Worm (Caenorhabditis elegans) whole organism, L4 larva: ENCODE results near the gene col-101.

Experiments
- F26F4.8 ChIP-seq: fragments of 200-800 bp; sonication (Bioruptor generic); conservative IDR thresholded peaks from 2 replicates; pipeline ENCODE4 v1.3.6; 2022; ENCODE audit warnings: missing genetic modification characterization, missing compliant biosample characterization
- F49E8.2 ChIP-seq: sonication (generic microtip); optimal IDR thresholded peaks from 2 replicates; lab custom pipeline; 2016; ENCODE audit warnings: missing compliant biosample characterization, mild to moderate bottlenecking, missing genetic modification characterization, borderline replicate concordance
- R02D3.7 ChIP-seq: fragments of 150-350 bp; sonication (generic microtip); optimal IDR thresholded peaks from 3 replicates; lab custom pipeline; 2014; ENCODE audit warnings: missing biosample characterization, missing genetic modification characterization
- T20F7.1 ChIP-seq: fragments of 200-800 bp; sonication (Bioruptor generic); optimal IDR thresholded peaks from 2 replicates; lab custom pipeline; 2018; ENCODE audit warnings: mild to moderate bottlenecking, missing genetic modification characterization, missing compliant biosample characterization
- T26A8.4 ChIP-seq: fragments of 200-800 bp; sonication (Bioruptor generic); IDR thresholded peaks from 2 replicates; pipeline ENCODE4 v1.3.6; 2022; ENCODE audit warnings: missing genetic modification characterization, missing compliant biosample characterization
- Y105C5A.15 ChIP-seq: fragments of 200-800 bp; sonication (Bioruptor generic); IDR thresholded peaks from 2 replicates; pipeline ENCODE4 v1.3.6; 2022; ENCODE audit warnings: missing genetic modification characterization, missing compliant biosample characterization
- Y5F2A.4 ChIP-seq: fragments of 200-800 bp; sonication (Bioruptor generic); optimal IDR thresholded peaks from 2 replicates; lab custom pipeline; 2018; ENCODE audit warnings: mild to moderate bottlenecking, missing genetic modification characterization, missing compliant biosample characterization
- Y75B8A.6 ChIP-seq: fragments of 200-800 bp; sonication (Bioruptor generic); IDR thresholded peaks from 2 replicates; pipeline ENCODE4 v1.3.6; 2022; ENCODE audit warnings: missing genetic modification reagents, missing genetic modification characterization, missing compliant biosample characterization
- ZK337.2 ChIP-seq: fragments of 200-800 bp; sonication (Bioruptor generic); IDR thresholded peaks from 2 replicates; pipeline ENCODE4 v1.3.6; 2022; ENCODE audit warnings: missing genetic modification reagents, missing genetic modification characterization, missing compliant biosample characterization
- ZK546.5 ChIP-seq, 2 experiments: sonication (generic microtip); optimal IDR thresholded peaks; 2 replicates each; lab custom pipeline; 2017; ENCODE audit warnings: missing biosample characterization in 2 of 2, missing genetic modification characterization in 2 of 2
- aha-1 ChIP-seq: fragments of 150-350 bp; peaks from one replicate; lab custom pipeline; 2014; ENCODE audit warnings: missing biosample characterization, missing genetic modification characterization
- ama-1 ChIP-seq: fragments of 150-350 bp; optimal IDR thresholded peaks from 2 replicates; lab custom pipeline; 2014; ENCODE audit warnings: inconsistent platforms, mixed read lengths
- arid-1 ChIP-seq: fragments of 200-800 bp; sonication (Bioruptor generic); conservative IDR thresholded peaks from 2 replicates; pipeline ENCODE4 v1.3.6; 2022; ENCODE audit warnings: missing genetic modification reagents, missing genetic modification characterization, missing compliant biosample characterization
- attf-4 ChIP-seq: sonication (generic microtip); optimal IDR thresholded peaks from 3 replicates; lab custom pipeline; 2017; ENCODE audit warnings: missing biosample characterization, missing genetic modification characterization
- ceh-62 ChIP-seq: sonication (generic microtip); optimal IDR thresholded peaks from 2 replicates; lab custom pipeline; 2017; ENCODE audit warnings: missing biosample characterization, missing genetic modification characterization
- ces-1 ChIP-seq: fragments of 150-350 bp; sonication (generic microtip); optimal IDR thresholded peaks from 4 replicates; lab custom pipeline; 2014; ENCODE audit warnings: missing biosample characterization, missing genetic modification reagents, missing genetic modification characterization
- ctbp-1 ChIP-seq: fragments of 200-800 bp; sonication (Bioruptor generic); IDR thresholded peaks from 2 replicates; pipeline ENCODE4 v1.3.6; 2022; ENCODE audit warnings: missing genetic modification reagents, missing genetic modification characterization, missing compliant biosample characterization
- daf-19 ChIP-seq: fragments of 200-800 bp; sonication (Bioruptor generic); conservative IDR thresholded peaks from 2 replicates; pipeline ENCODE4 v1.3.6; 2022; ENCODE audit warnings: missing genetic modification characterization, missing compliant biosample characterization
- daf-8 ChIP-seq: fragments of 200-800 bp; sonication (Bioruptor generic); IDR thresholded peaks from 2 replicates; pipeline ENCODE4 v1.3.6; 2022; ENCODE audit warnings: missing genetic modification characterization, missing compliant biosample characterization
- dmd-6 ChIP-seq: fragments of 200-800 bp; sonication (Bioruptor generic); IDR thresholded peaks from 2 replicates; pipeline ENCODE4 v1.3.6; 2022; ENCODE audit warnings: missing genetic modification reagents, missing genetic modification characterization, missing compliant biosample characterization
- dmd-9 ChIP-seq: fragments of 200-800 bp; sonication (Bioruptor generic); IDR thresholded peaks from 2 replicates; pipeline ENCODE4 v1.3.6; 2022; ENCODE audit warnings: missing genetic modification reagents, missing genetic modification characterization, missing compliant biosample characterization
- dpl-1 ChIP-seq: fragments of 150-350 bp; optimal IDR thresholded peaks from 2 replicates; lab custom pipeline; 2014; ENCODE audit warnings: missing biosample characterization, missing genetic modification reagents, missing genetic modification characterization
- dve-1 ChIP-seq: sonication (generic microtip); optimal IDR thresholded peaks from 2 replicates; lab custom pipeline; 2017; ENCODE audit warnings: antibody characterized with exemption, mild to moderate bottlenecking, missing genetic modification characterization, missing compliant biosample characterization; ENCODE audit not compliant: insufficient read depth
- egl-27 ChIP-seq: sonication (generic microtip); optimal IDR thresholded peaks from 3 replicates; lab custom pipeline; 2017; ENCODE audit warnings: missing biosample characterization, missing genetic modification reagents, missing genetic modification characterization
- egl-43 ChIP-seq: fragments of 200-800 bp; sonication (Bioruptor generic); IDR thresholded peaks from 2 replicates; pipeline ENCODE4 v1.3.6; 2022; ENCODE audit warnings: missing genetic modification reagents, missing genetic modification characterization, missing compliant biosample characterization
- gei-8 ChIP-seq: fragments of 200-800 bp; sonication (Bioruptor generic); optimal IDR thresholded peaks from 2 replicates; lab custom pipeline; 2018; ENCODE audit warnings: mild to moderate bottlenecking, missing genetic modification characterization, missing compliant biosample characterization
- hif-1 ChIP-seq, 2 experiments: sonication (generic microtip); optimal IDR thresholded peaks; 2 replicates each; lab custom pipeline; 2016 to 2017; ENCODE audit warnings: missing compliant biosample characterization in 2 of 2, missing genetic modification characterization in 2 of 2, missing genetic modification reagents in 2 of 2, missing genotype in 2 of 2, mild to moderate bottlenecking in 1 of 2
- hlh-11 ChIP-seq: fragments of 200-800 bp; sonication (Bioruptor generic); optimal IDR thresholded peaks from 2 replicates; lab custom pipeline; 2018; ENCODE audit warnings: mild to moderate bottlenecking, missing genetic modification characterization, missing compliant biosample characterization
- hlh-30 ChIP-seq: sonication (generic microtip); optimal IDR thresholded peaks from 2 replicates; lab custom pipeline; 2017; ENCODE audit warnings: antibody characterized with exemption, mild to moderate bottlenecking, missing genetic modification characterization, missing compliant biosample characterization; ENCODE audit not compliant: insufficient read depth
- jun-1 ChIP-seq: fragments of 150-350 bp; optimal IDR thresholded peaks from 2 replicates; lab custom pipeline; 2014; ENCODE audit warnings: missing biosample characterization, missing genetic modification reagents, missing genetic modification characterization
- lim-7 ChIP-seq: fragments of 200-800 bp; sonication (Bioruptor generic); IDR thresholded peaks from 2 replicates; pipeline ENCODE4 v1.3.6; 2022; ENCODE audit warnings: missing genetic modification characterization, missing compliant biosample characterization
- lin-1 ChIP-seq: fragments of 200-800 bp; sonication (Bioruptor generic); IDR thresholded peaks from 2 replicates; pipeline ENCODE4 v1.3.6; 2022; ENCODE audit warnings: missing genetic modification reagents, missing genetic modification characterization, missing compliant biosample characterization
- lin-38 ChIP-seq: fragments of 200-800 bp; sonication (Bioruptor generic); IDR thresholded peaks from 2 replicates; pipeline ENCODE4 v1.3.6; 2022; ENCODE audit warnings: missing genetic modification reagents, missing genetic modification characterization, missing compliant biosample characterization
- lir-3 ChIP-seq: sonication (generic microtip); optimal IDR thresholded peaks from 2 replicates; lab custom pipeline; 2016; ENCODE audit warnings: mild to moderate bottlenecking, missing genetic modification characterization, missing compliant biosample characterization
- mep-1 ChIP-seq: fragments of 150-350 bp; sonication (generic microtip); optimal IDR thresholded peaks from 3 replicates; lab custom pipeline; 2014; ENCODE audit warnings: missing biosample characterization, missing genetic modification characterization
- mes-2 ChIP-seq: sonication (generic microtip); optimal IDR thresholded peaks from 2 replicates; lab custom pipeline; 2016; ENCODE audit warnings: missing genotype, mild to moderate bottlenecking, missing genetic modification characterization, missing compliant biosample characterization; ENCODE audit not compliant: poor library complexity, severe bottlenecking
- nhr-102 ChIP-seq: sonication (generic microtip); optimal IDR thresholded peaks from 2 replicates; lab custom pipeline; 2016; ENCODE audit warnings: mild to moderate bottlenecking, missing genetic modification characterization, moderate library complexity, missing compliant biosample characterization
- nhr-111 ChIP-seq: fragments of 200-800 bp; sonication (Bioruptor generic); optimal IDR thresholded peaks from 2 replicates; lab custom pipeline; 2018; ENCODE audit warnings: mild to moderate bottlenecking, missing genetic modification characterization, missing compliant biosample characterization
- nhr-25 ChIP-seq: sonication (generic microtip); optimal IDR thresholded peaks from 2 replicates; lab custom pipeline; 2017; ENCODE audit warnings: missing genetic modification characterization, mild to moderate bottlenecking, missing compliant biosample characterization, antibody characterized with exemption, moderate library complexity, borderline replicate concordance; ENCODE audit not compliant: insufficient read depth
- nhr-41 ChIP-seq: fragments of 200-800 bp; sonication (Bioruptor generic); IDR thresholded peaks from 2 replicates; pipeline ENCODE4 v1.3.6; 2022; ENCODE audit warnings: missing genetic modification reagents, missing genetic modification characterization, missing compliant biosample characterization
- nhr-77 ChIP-seq: fragments of 150-350 bp; optimal IDR thresholded peaks from 2 replicates; lab custom pipeline; 2014; ENCODE audit warnings: missing biosample characterization, missing genetic modification characterization
- pha-4 ChIP-seq, 2 experiments: fragments of 150-350 bp in 1 of 2; fragments of 200-800 bp in 1 of 2; sonication (Bioruptor generic) in 1 of 2; IDR thresholded peaks in 1 of 2; optimal IDR thresholded peaks in 1 of 2; 2 replicates each; pipeline versions ENCODE4 v1.3.6 to Lab custom; 2014 to 2022; ENCODE audit warnings: missing genetic modification characterization in 2 of 2, missing genetic modification reagents in 2 of 2, missing biosample characterization in 1 of 2, missing compliant biosample characterization in 1 of 2
- rbr-2 ChIP-seq: sonication (generic microtip); optimal IDR thresholded peaks from 2 replicates; lab custom pipeline; 2016; ENCODE audit warnings: missing genotype, missing genetic modification characterization, missing compliant biosample characterization
- spr-1 ChIP-seq: sonication (generic microtip); optimal IDR thresholded peaks from 2 replicates; lab custom pipeline; 2016; ENCODE audit warnings: mild to moderate bottlenecking, missing genetic modification characterization, missing compliant biosample characterization
- spr-3 ChIP-seq: fragments of 200-800 bp; sonication (Bioruptor generic); optimal IDR thresholded peaks from 2 replicates; lab custom pipeline; 2018; ENCODE audit warnings: mild to moderate bottlenecking, missing genetic modification characterization, missing compliant biosample characterization
- tra-1 ChIP-seq: fragments of 200-800 bp; sonication (Bioruptor generic); IDR thresholded peaks from 2 replicates; pipeline ENCODE4 v1.3.6; 2022; ENCODE audit warnings: missing genetic modification reagents, missing genetic modification characterization, missing compliant biosample characterization
- unc-130 ChIP-seq: sonication (generic microtip); optimal IDR thresholded peaks from 2 replicates; lab custom pipeline; 2016; ENCODE audit warnings: missing genetic modification reagents, missing genetic modification characterization, missing compliant biosample characterization
- unc-62 ChIP-seq, 3 experiments: fragments of 150-350 bp in 1 of 3; sonication (generic microtip); optimal IDR thresholded peaks in 2 of 3; peaks in 1 of 3; 1 replicate in 1 of 3; 2 replicates in 2 of 3; lab custom pipeline; 2014 to 2017; ENCODE audit warnings: missing biosample characterization in 3 of 3, missing genetic modification characterization in 3 of 3, missing genetic modification reagents in 3 of 3, missing genotype in 1 of 3
- zag-1 ChIP-seq: fragments of 150-350 bp; optimal IDR thresholded peaks from 2 replicates; lab custom pipeline; 2014; ENCODE audit warnings: missing biosample characterization, missing genetic modification characterization
- zfp-3 ChIP-seq: fragments of 200-800 bp; sonication (Bioruptor generic); conservative IDR thresholded peaks from 2 replicates; pipeline ENCODE4 v1.3.6; 2022; ENCODE audit warnings: missing genetic modification reagents, missing genetic modification characterization, missing compliant biosample characterization

Gene col-101

ce11 chrIV:296849-297248 is 30.0 kb downstream of the col-101 start (continued):
- TF ChIP-seq pha-4 (GFP tag; IDR thresholded peaks at IDR 0.05; lab: Robert Waterston, UW) (peak; percentile 20; the same call in 1 of the 2 replicates), pha-4 (tag; optimal IDR thresholded peaks at IDR 0.05; lab: Kevin White, UChicago) (no peak), ceh-62 (tag; lab: Kevin White, UChicago) (no peak), daf-19 (GFP tag; lab: Robert Waterston, UW) (no peak), F26F4.8 (GFP tag; lab: Robert Waterston, UW) (no peak), unc-130 (GFP tag; lab: Kevin White, UChicago) (no peak), spr-1 (tag; lab: Kevin White, UChicago) (no peak), ces-1 (GFP tag; lab: Kevin White, UChicago) (no peak), aha-1 (no peak), arid-1 (GFP tag; lab: Robert Waterston, UW) (no peak), ama-1 (lab: Kevin White, UChicago) (no peak), dmd-6 (GFP tag; lab: Robert Waterston, UW) (peak; percentile 92), zag-1 (tag; lab: Kevin White, UChicago) (no peak), rbr-2 (tag; lab: Kevin White, UChicago) (no peak), nhr-77 (peak; percentile 80), nhr-25 (tag; lab: Kevin White, UChicago) (no peak), dpl-1 (GFP tag; lab: Kevin White, UChicago) (no peak), lir-3 (tag; lab: Kevin White, UChicago) (no peak), hif-1 (tag; optimal IDR thresholded peaks at IDR 0.05; lab: Kevin White, UChicago) (no peak), nhr-111 (GFP tag; lab: Kevin White, UChicago) (no peak), unc-62 (GFP tag; optimal IDR thresholded peaks at IDR 0.05 in 1 of 2; lab: Kevin White, UChicago) (no peak), unc-62 (tag; optimal IDR thresholded peaks at IDR 0.05; lab: Kevin White, UChicago) (no peak), dmd-9 (GFP tag; lab: Robert Waterston, UW) (no peak), T20F7.1 (GFP tag; lab: Kevin White, UChicago) (no peak), hlh-30 (peak; percentile 66), egl-43 (GFP tag; lab: Robert Waterston, UW) (no peak), ZK337.2 (no peak), spr-3 (GFP tag; lab: Kevin White, UChicago) (no peak), dve-1 (tag; lab: Kevin White, UChicago) (peak; percentile 90), Y75B8A.6 (GFP tag; lab: Robert Waterston, UW) (no peak), gei-8 (GFP tag; lab: Kevin White, UChicago) (no peak), nhr-102 (peak; percentile 38), jun-1 (tag; lab: Kevin White, UChicago) (no peak), daf-8 (no peak), T26A8.4 (GFP tag; lab: Robert Waterston, UW) (no peak), F49E8.2 (no peak), nhr-41 (no peak), ZK546.5 (tag; optimal IDR thresholded peaks at IDR 0.05; lab: Kevin White, UChicago) (no peak), lim-7 (no peak), egl-27 (tag; lab: Kevin White, UChicago) (no peak), Y105C5A.15 (no peak), Y5F2A.4 (GFP tag; lab: Kevin White, UChicago) (no peak), hlh-11 (tag; lab: Kevin White, UChicago) (peak; percentile 83), mes-2 (tag; lab: Kevin White, UChicago) (no peak), attf-4 (tag; lab: Kevin White, UChicago) (no peak), R02D3.7 (tag; lab: Kevin White, UChicago) (no peak), ctbp-1 (GFP tag; lab: Robert Waterston, UW) (no peak), mep-1 (tag; lab: Kevin White, UChicago) (peak; percentile 23), lin-1 (GFP tag; lab: Robert Waterston, UW) (no peak), tra-1 (peak; percentile 63; the same call in 1 of the 2 replicates), zfp-3 (GFP tag; lab: Robert Waterston, UW) (no peak), lin-38 (GFP tag; lab: Robert Waterston, UW) (no peak)
